Worm (Caenorhabditis elegans) whole organism, L1 larva: ENCODE data around the gene T28D9.4.
A peak's percentile ranks its signal among the peaks of the same experiment; 100 is the strongest.

Source experiments
- C16A3.4 ChIP-seq: fragments of 150-350 bp; optimal IDR thresholded peaks from 2 replicates; lab custom pipeline; 2014; ENCODE audit warnings: missing biosample characterization, missing genetic modification characterization
- F16B12.6 ChIP-seq: fragments of 150-350 bp; optimal IDR thresholded peaks from 2 replicates; lab custom pipeline; 2014; ENCODE audit warnings: missing biosample characterization, missing genetic modification characterization
- Y116A8C.19 ChIP-seq: sonication (generic microtip); optimal IDR thresholded peaks from 2 replicates; lab custom pipeline; 2016; ENCODE audit warnings: missing compliant biosample characterization, missing genetic modification characterization, borderline replicate concordance
- aha-1 ChIP-seq: fragments of 150-350 bp; optimal IDR thresholded peaks from 2 replicates; lab custom pipeline; 2014; ENCODE audit warnings: missing biosample characterization, missing genetic modification characterization
- aly-2 ChIP-seq: fragments of 150-350 bp; optimal IDR thresholded peaks from 2 replicates; lab custom pipeline; 2014; ENCODE audit warnings: missing biosample characterization, missing genetic modification characterization
- ama-1 ChIP-seq: fragments of 150-350 bp; optimal IDR thresholded peaks from 2 replicates; lab custom pipeline; 2014
- ceh-63 ChIP-seq: fragments of 200-800 bp; sonication (Bioruptor generic); optimal IDR thresholded peaks from 2 replicates; lab custom pipeline; 2018; ENCODE audit warnings: mild to moderate bottlenecking, missing genetic modification characterization, missing compliant biosample characterization
- ceh-82 ChIP-seq, 3 experiments: fragments of 150-350 bp in 1 of 3; sonication (generic microtip) in 2 of 3; optimal IDR thresholded peaks; 2 replicates each; lab custom pipeline; 2014 to 2017; ENCODE audit warnings: missing biosample characterization in 3 of 3, missing genetic modification characterization in 3 of 3
- ceh-88 ChIP-seq: fragments of 200-800 bp; sonication (Bioruptor generic); IDR thresholded peaks from 2 replicates; pipeline ENCODE4 v1.3.6; 2022; ENCODE audit warnings: missing genetic modification characterization, missing compliant biosample characterization
- ceh-90 ChIP-seq: sonication (generic microtip); optimal IDR thresholded peaks from 2 replicates; lab custom pipeline; 2016; ENCODE audit warnings: missing genetic modification characterization, missing compliant biosample characterization
- ces-1 ChIP-seq: fragments of 150-350 bp; optimal IDR thresholded peaks from 2 replicates; lab custom pipeline; 2014; ENCODE audit warnings: missing biosample characterization, missing genetic modification reagents, missing genetic modification characterization
- efl-3 ChIP-seq: fragments of 200-800 bp; sonication (Bioruptor generic); optimal IDR thresholded peaks from 2 replicates; lab custom pipeline; 2018; ENCODE audit warnings: mild to moderate bottlenecking, missing genetic modification characterization, missing compliant biosample characterization
- egl-13 ChIP-seq: sonication (generic microtip); optimal IDR thresholded peaks from 2 replicates; lab custom pipeline; 2016; ENCODE audit warnings: missing genotype, missing genetic modification reagents, missing genetic modification characterization, missing compliant biosample characterization
- egl-27 ChIP-seq, 2 experiments: fragments of 150-350 bp in 1 of 2; sonication (generic microtip); optimal IDR thresholded peaks; 3 replicates each; lab custom pipeline; 2017 to 2018; ENCODE audit warnings: missing biosample characterization in 2 of 2, missing genetic modification characterization in 2 of 2, missing genetic modification reagents in 2 of 2
- fkh-10 ChIP-seq: sonication (generic microtip); optimal IDR thresholded peaks from 2 replicates; lab custom pipeline; 2017; ENCODE audit warnings: missing biosample characterization, missing genetic modification reagents, missing genetic modification characterization
- fkh-4 ChIP-seq: sonication (generic microtip); optimal IDR thresholded peaks from 2 replicates; lab custom pipeline; 2016; ENCODE audit warnings: missing compliant biosample characterization, missing genetic modification characterization, borderline replicate concordance
- fos-1 ChIP-seq: fragments of 150-350 bp; optimal IDR thresholded peaks from 2 replicates; lab custom pipeline; 2014; ENCODE audit warnings: missing biosample characterization, missing genetic modification characterization
- grh-1 ChIP-seq: fragments of 200-800 bp; sonication (Bioruptor generic); IDR thresholded peaks from 2 replicates; pipeline ENCODE4 v1.3.6; 2022; ENCODE audit warnings: missing genetic modification reagents, missing genetic modification characterization, missing compliant biosample characterization
- jun-1 ChIP-seq: fragments of 150-350 bp; optimal IDR thresholded peaks from 2 replicates; lab custom pipeline; 2014; ENCODE audit warnings: missing biosample characterization, missing genetic modification reagents, missing genetic modification characterization
- lin-13 ChIP-seq: fragments of 150-350 bp; optimal IDR thresholded peaks from 2 replicates; lab custom pipeline; 2014; ENCODE audit warnings: missing biosample characterization, missing genetic modification reagents, missing genetic modification characterization
- lin-14 ChIP-seq: fragments of 200-800 bp; sonication (Bioruptor generic); optimal IDR thresholded peaks from 2 replicates; lab custom pipeline; 2018; ENCODE audit warnings: mild to moderate bottlenecking, missing genetic modification characterization, moderate library complexity, missing compliant biosample characterization
- lin-15B ChIP-seq: fragments of 150-350 bp; sonication (generic microtip); optimal IDR thresholded peaks from 3 replicates; lab custom pipeline; 2014; ENCODE audit warnings: missing biosample characterization, missing genetic modification characterization
- lin-39 ChIP-seq: fragments of 150-350 bp; optimal IDR thresholded peaks from 2 replicates; lab custom pipeline; 2014; ENCODE audit warnings: missing biosample characterization, missing genetic modification reagents, missing genetic modification characterization
- lir-3 ChIP-seq: sonication (generic microtip); optimal IDR thresholded peaks from 2 replicates; lab custom pipeline; 2016; ENCODE audit warnings: mild to moderate bottlenecking, missing genetic modification characterization, moderate library complexity, missing compliant biosample characterization; ENCODE audit not compliant: poor library complexity
- lsy-2 ChIP-seq, 2 experiments: fragments of 150-350 bp; optimal IDR thresholded peaks; 2 replicates each; lab custom pipeline; 2014; ENCODE audit warnings: missing biosample characterization in 2 of 2, missing genetic modification characterization in 2 of 2
- mdl-1 ChIP-seq, 2 experiments: fragments of 150-350 bp; optimal IDR thresholded peaks; 2 replicates each; lab custom pipeline; 2014 to 2017; ENCODE audit warnings: missing biosample characterization in 2 of 2, missing genetic modification characterization in 2 of 2, inconsistent platforms in 1 of 2
- mef-2 ChIP-seq: fragments of 150-350 bp; optimal IDR thresholded peaks from 2 replicates; lab custom pipeline; 2014; ENCODE audit warnings: missing biosample characterization, missing genetic modification characterization
- mep-1 ChIP-seq: fragments of 150-350 bp; optimal IDR thresholded peaks from 2 replicates; lab custom pipeline; 2014; ENCODE audit warnings: missing biosample characterization, missing genetic modification characterization
- nhr-11 ChIP-seq: fragments of 150-350 bp; optimal IDR thresholded peaks from 2 replicates; lab custom pipeline; 2014; ENCODE audit warnings: missing biosample characterization, missing genetic modification characterization
- nhr-12 ChIP-seq: sonication (generic microtip); optimal IDR thresholded peaks from 2 replicates; lab custom pipeline; 2017; ENCODE audit warnings: missing biosample characterization, missing genetic modification characterization
- nhr-19 ChIP-seq: fragments of 200-800 bp; sonication (Bioruptor generic); conservative IDR thresholded peaks from 2 replicates; pipeline ENCODE4 v1.3.6; 2022; ENCODE audit warnings: missing genetic modification characterization, missing compliant biosample characterization
- nhr-20 ChIP-seq: sonication (generic microtip); optimal IDR thresholded peaks from 2 replicates; lab custom pipeline; 2016; ENCODE audit warnings: mild to moderate bottlenecking, missing genetic modification characterization, missing compliant biosample characterization
- nhr-237 ChIP-seq: fragments of 150-350 bp; optimal IDR thresholded peaks from 2 replicates; lab custom pipeline; 2014; ENCODE audit warnings: missing biosample characterization, missing genetic modification characterization
- nhr-28 ChIP-seq: fragments of 150-350 bp; optimal IDR thresholded peaks from 2 replicates; lab custom pipeline; 2014; ENCODE audit warnings: missing biosample characterization, missing genetic modification characterization
- nhr-47 ChIP-seq: sonication (generic microtip); optimal IDR thresholded peaks from 2 replicates; lab custom pipeline; 2016; ENCODE audit warnings: mild to moderate bottlenecking, missing genetic modification characterization, moderate library complexity, missing compliant biosample characterization
- nhr-71 ChIP-seq: sonication (generic microtip); optimal IDR thresholded peaks from 2 replicates; lab custom pipeline; 2016; ENCODE audit warnings: mild to moderate bottlenecking, missing genetic modification characterization, moderate library complexity, missing compliant biosample characterization
- nhr-85 ChIP-seq: sonication (generic microtip); peaks from one replicate; lab custom pipeline; 2016; ENCODE audit warnings: missing genetic modification characterization, inconsistent platforms, missing compliant biosample characterization
- pax-3 ChIP-seq: fragments of 200-800 bp; sonication (Bioruptor generic); optimal IDR thresholded peaks from 2 replicates; lab custom pipeline; 2018; ENCODE audit warnings: mild to moderate bottlenecking, missing genetic modification characterization, moderate library complexity, missing compliant biosample characterization
- pqm-1 ChIP-seq: sonication (generic microtip); optimal IDR thresholded peaks from 3 replicates; lab custom pipeline; 2017; ENCODE audit warnings: missing biosample characterization, missing genetic modification characterization
- rnt-1 ChIP-seq: sonication (generic microtip); optimal IDR thresholded peaks from 2 replicates; lab custom pipeline; 2016; ENCODE audit warnings: mild to moderate bottlenecking, missing genetic modification characterization, moderate library complexity, missing compliant biosample characterization
- skn-1 ChIP-seq: fragments of 150-350 bp; optimal IDR thresholded peaks from 2 replicates; lab custom pipeline; 2014; ENCODE audit warnings: missing biosample characterization, missing genetic modification characterization
- snu-23 ChIP-seq: sonication (generic microtip); optimal IDR thresholded peaks from 2 replicates; lab custom pipeline; 2016; ENCODE audit warnings: missing genetic modification characterization, missing compliant biosample characterization
- sox-4 ChIP-seq: sonication (generic microtip); optimal IDR thresholded peaks from 2 replicates; lab custom pipeline; 2016; ENCODE audit warnings: missing genetic modification characterization, missing compliant biosample characterization
- sup-37 ChIP-seq: fragments of 200-800 bp; sonication (Bioruptor generic); optimal IDR thresholded peaks from 2 replicates; lab custom pipeline; 2018; ENCODE audit warnings: mild to moderate bottlenecking, missing genetic modification characterization, missing compliant biosample characterization
- swsn-7 ChIP-seq: sonication (generic microtip); optimal IDR thresholded peaks from 2 replicates; lab custom pipeline; 2016; ENCODE audit warnings: missing genetic modification characterization, missing compliant biosample characterization
- tbx-2 ChIP-seq: sonication (generic microtip); optimal IDR thresholded peaks from 2 replicates; lab custom pipeline; 2016; ENCODE audit warnings: missing genetic modification characterization, missing compliant biosample characterization
- tlp-1 ChIP-seq: fragments of 150-350 bp; optimal IDR thresholded peaks from 2 replicates; lab custom pipeline; 2014; ENCODE audit warnings: missing biosample characterization, missing genetic modification characterization
- unc-130 ChIP-seq: fragments of 150-350 bp; optimal IDR thresholded peaks from 2 replicates; lab custom pipeline; 2017; ENCODE audit warnings: missing biosample characterization, missing genetic modification characterization, inconsistent platforms
- unc-30 ChIP-seq: sonication (generic microtip); optimal IDR thresholded peaks from 2 replicates; lab custom pipeline; 2017; ENCODE audit warnings: missing biosample characterization, missing genetic modification characterization
- unc-62 ChIP-seq: fragments of 150-350 bp; optimal IDR thresholded peaks from 2 replicates; lab custom pipeline; 2014; ENCODE audit warnings: missing biosample characterization, missing genetic modification reagents, missing genetic modification characterization
- zip-4 ChIP-seq: fragments of 200-800 bp; sonication (Bioruptor generic); optimal IDR thresholded peaks from 2 replicates; lab custom pipeline; 2018; ENCODE audit warnings: mild to moderate bottlenecking, missing genetic modification characterization, moderate library complexity, missing compliant biosample characterization

Gene T28D9.4

DNA sequence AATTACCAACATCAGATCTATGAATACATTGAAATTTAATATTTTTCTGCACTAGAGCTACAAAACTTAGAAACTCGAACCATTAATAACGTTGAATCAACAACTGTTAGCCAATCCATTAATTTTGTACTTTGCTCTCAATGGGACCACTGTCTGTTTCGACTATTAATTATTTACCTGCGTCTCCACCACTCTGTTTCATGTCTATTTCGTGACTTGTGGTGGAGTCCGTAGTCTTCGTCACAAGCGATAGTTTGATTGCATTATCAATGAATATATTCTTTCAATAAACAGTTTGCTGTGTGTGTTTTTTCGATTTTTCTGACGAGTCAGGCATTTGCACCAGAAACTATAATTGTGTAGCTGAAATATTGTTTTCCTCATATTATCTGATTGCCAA is 9.6 kb downstream of the T28D9.4 start (continued):
- no peak for TF ChIP-seq lir-3 (tag; lab: Kevin White, UChicago)
- TF ChIP-seq lin-14 (GFP tag; lab: Kevin White, UChicago), result peak; percentile 48
- no peak for TF ChIP-seq mep-1 (tag; lab: Kevin White, UChicago)
- TF ChIP-seq pqm-1 (tag; lab: Kevin White, UChicago), result no peak
- TF ChIP-seq, all 84 proteins: peak for 12

DNA sequence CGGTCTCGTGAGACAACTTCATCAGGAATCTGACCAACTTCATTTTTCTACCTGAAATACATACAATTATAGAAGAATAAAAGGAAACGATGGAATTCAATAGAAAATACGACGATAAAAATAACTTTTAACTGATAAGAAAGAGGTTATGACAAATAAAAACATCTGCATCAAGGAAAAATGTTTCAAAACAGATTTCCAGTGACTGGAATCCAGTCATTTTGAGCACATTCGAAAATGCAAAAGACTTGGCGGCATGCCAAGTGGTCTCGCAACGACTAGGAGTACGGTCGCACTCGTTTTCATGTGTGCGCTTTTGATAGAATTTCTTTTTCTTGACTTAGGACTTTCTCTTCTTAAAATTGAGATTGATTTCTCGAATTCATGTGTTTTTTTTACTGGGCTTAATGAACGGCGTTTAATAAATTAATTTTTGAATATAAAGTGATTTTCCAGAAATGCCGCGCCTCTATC is 13.0 kb downstream of the T28D9.4 start, which contains the start of the genes snr-3 and rsp-5:
Gene snr-3 (minus strand): TSS at position 51 of the 474 bp plus-strand sequence.
Gene rsp-5 (plus strand): TSS at position 455 of the 474 bp plus-strand sequence.
- TF ChIP-seq ces-1 (GFP tag; lab: Kevin White, UChicago) (no peak), skn-1 (tag; lab: Kevin White, UChicago) (peak; percentile 46), fkh-10 (GFP tag; lab: Kevin White, UChicago) (peak; percentile 19), sup-37 (GFP tag; lab: Kevin White, UChicago) (no peak), tbx-2 (tag; lab: Kevin White, UChicago) (peak; percentile 51), nhr-71 (tag; lab: Kevin White, UChicago) (peak; percentile 81), fos-1 (tag; lab: Kevin White, UChicago) (no peak), rnt-1 (tag; lab: Kevin White, UChicago) (peak; percentile 73), grh-1 (peak; percentile 43; the same call in 1 of the 2 replicates), snu-23 (GFP tag; lab: Kevin White, UChicago) (peak; percentile 70), mdl-1 (tag; optimal IDR thresholded peaks at IDR 0.05; lab: Kevin White, UChicago) (peak in 1 of 2 experiments; percentile 41), nhr-28 (tag; lab: Kevin White, UChicago) (no peak), lsy-2 (tag; optimal IDR thresholded peaks at IDR 0.05; lab: Kevin White, UChicago) (peak; percentile 98 to 99), tlp-1 (tag; lab: Kevin White, UChicago) (no peak), ceh-88 (GFP tag; lab: Robert Waterston, UW) (no peak), Y116A8C.19 (tag; lab: Kevin White, UChicago) (no peak), nhr-237 (no peak), C16A3.4 (tag; lab: Kevin White, UChicago) (peak; percentile 76), ceh-82 (tag; optimal IDR thresholded peaks at IDR 0.05; lab: Kevin White, UChicago) (peak; percentile 38 to 68 (median 63)), egl-27 (tag; optimal IDR thresholded peaks at IDR 0.05; lab: Kevin White, UChicago) (no peak), nhr-85 (peak; percentile 84), nhr-19 (GFP tag; lab: Robert Waterston, UW) (peak; percentile 74), pax-3 (tag; lab: Kevin White, UChicago) (no peak), mef-2 (tag; lab: Kevin White, UChicago) (peak; percentile 7), unc-62 (GFP tag; lab: Kevin White, UChicago) (no peak), lin-15B (tag; lab: Kevin White, UChicago) (peak; percentile 70), zip-4 (GFP tag; lab: Kevin White, UChicago) (no peak), aly-2 (no peak), aha-1 (tag; lab: Kevin White, UChicago) (no peak), swsn-7 (tag; lab: Kevin White, UChicago) (peak; percentile 52), egl-13 (no peak), nhr-47 (peak; percentile 71), pqm-1 (tag; lab: Kevin White, UChicago) (no peak), nhr-11 (tag; lab: Kevin White, UChicago) (no peak), F16B12.6 (tag; lab: Kevin White, UChicago) (peak; percentile 33), unc-130 (no peak), sox-4 (tag; lab: Kevin White, UChicago) (no peak), fkh-4 (tag; lab: Kevin White, UChicago) (no peak), lin-39 (tag; lab: Kevin White, UChicago) (no peak), ama-1 (lab: Kevin White, UChicago) (peak; percentile 15), nhr-20 (tag; lab: Kevin White, UChicago) (peak; percentile 63), ceh-90 (no peak), efl-3 (GFP tag; lab: Kevin White, UChicago) (no peak), unc-30 (tag; lab: Kevin White, UChicago) (no peak), lir-3 (tag; lab: Kevin White, UChicago) (no peak), jun-1 (peak; percentile 33), nhr-12 (tag; lab: Kevin White, UChicago) (no peak), ceh-63 (GFP tag; lab: Kevin White, UChicago) (no peak), lin-13 (peak; percentile 67)
